Worm (Caenorhabditis elegans): ENCODE data around the gene C05B5.17.

DNA sequence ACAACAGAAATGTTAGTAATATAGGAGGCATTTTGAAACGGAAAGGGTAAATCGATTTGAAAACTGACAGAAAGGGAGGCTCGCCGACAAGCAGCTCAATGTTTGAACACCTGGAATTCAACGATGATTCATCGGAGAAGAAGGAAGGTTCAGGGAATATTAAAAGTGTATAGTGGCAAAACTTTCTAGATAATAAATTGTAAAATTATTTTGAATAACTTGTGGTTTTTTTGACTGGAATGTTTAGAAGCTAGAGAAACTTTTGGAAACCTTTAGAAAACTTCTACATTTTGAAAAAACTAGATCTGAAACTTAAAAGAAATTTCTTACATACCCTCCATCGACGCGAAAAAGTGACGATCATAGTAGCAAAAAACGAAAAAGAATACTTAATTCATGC is 1.2 kb downstream of the C05B5.17 start, which contains the start of gene pqn-8:
- TF ChIP-seq W03F9.2 (tag; optimal IDR thresholded peaks at IDR 0.05) (no peak), him-1 (tag; optimal IDR thresholded peaks at IDR 0.05) (no peak), dao-5 (tag; optimal IDR thresholded peaks at IDR 0.05) (no peak)
